Fruit fly (Drosophila melanogaster) whole organism, embryonic: ENCODE results near the gene CG5731.

Experiments used
- ATbp ChIP-seq: fragments of 200-800 bp; sonication (Bioruptor generic); optimal IDR thresholded peaks from 2 replicates; lab custom pipeline; 2017; ENCODE audit warnings: missing biosample characterization, mild to moderate bottlenecking, missing genetic modification characterization, missing genetic modification reagents
- Asciz ChIP-seq: fragments of 200-800 bp; sonication (Bioruptor generic); optimal IDR thresholded peaks from 2 replicates; lab custom pipeline; 2017; ENCODE audit warnings: missing biosample characterization, mild to moderate bottlenecking, missing genetic modification characterization, missing genetic modification reagents
- Awh ChIP-seq: fragments of 200-800 bp; sonication (Bioruptor generic); IDR thresholded peaks from 2 replicates; pipeline ENCODE4, ENCODE4 v1.3.6; 2022; ENCODE audit warnings: missing biosample characterization, missing genetic modification characterization
- CG10147 ChIP-seq: fragments of 200-800 bp; sonication (Bioruptor generic); optimal IDR thresholded peaks from 2 replicates; lab custom pipeline; 2019; ENCODE audit warnings: missing biosample characterization, mild to moderate bottlenecking, missing genetic modification characterization, moderate library complexity
- CG10366 ChIP-seq: fragments of 200-800 bp; sonication (Bioruptor generic); IDR thresholded peaks from 2 replicates; pipeline ENCODE4 v1.3.6; 2022; ENCODE audit warnings: missing biosample characterization, missing genetic modification characterization
- CG13287 ChIP-seq: fragments of 200-800 bp; sonication (Bioruptor generic); IDR thresholded peaks from 2 replicates; pipeline ENCODE4 v1.3.6; 2022; ENCODE audit warnings: missing biosample characterization, missing genetic modification characterization; ENCODE audit not compliant: partially characterized antibody
- CG14050 ChIP-seq: fragments of 200-800 bp; sonication (Bioruptor generic); IDR thresholded peaks from 3 replicates; pipeline ENCODE4 v1.3.6; 2022; ENCODE audit warnings: missing biosample characterization, missing genetic modification characterization
- CG15696 ChIP-seq: fragments of 200-800 bp; sonication (Bioruptor generic); optimal IDR thresholded peaks from 2 replicates; lab custom pipeline; 2019; ENCODE audit warnings: missing biosample characterization, mild to moderate bottlenecking, missing genetic modification characterization, moderate library complexity
- CG17612 ChIP-seq: fragments of 200-800 bp; sonication (Bioruptor generic); IDR thresholded peaks from 2 replicates; pipeline ENCODE4 v1.3.6; 2022; ENCODE audit warnings: missing biosample characterization, missing genetic modification characterization
- CG18011 ChIP-seq: fragments of 200-800 bp; sonication (Bioruptor generic); optimal IDR thresholded peaks from 2 replicates; lab custom pipeline; 2017; ENCODE audit warnings: missing biosample characterization, missing genetic modification characterization, mild to moderate bottlenecking, moderate library complexity, missing genotype
- CG18599 ChIP-seq: fragments of 200-800 bp; sonication (Bioruptor generic); optimal IDR thresholded peaks from 3 replicates; lab custom pipeline; 2017; ENCODE audit warnings: missing biosample characterization, missing genetic modification characterization, mild to moderate bottlenecking, moderate library complexity, missing genetic modification reagents
- CG6813 ChIP-seq: fragments of 200-800 bp; sonication (Bioruptor generic); optimal IDR thresholded peaks from 2 replicates; lab custom pipeline; 2017; ENCODE audit warnings: missing biosample characterization, missing genetic modification characterization, mild to moderate bottlenecking, moderate library complexity, missing genetic modification reagents
- CG7839 ChIP-seq: fragments of 200-800 bp; sonication (Bioruptor generic); optimal IDR thresholded peaks from 3 replicates; lab custom pipeline; 2018; ENCODE audit warnings: missing biosample characterization, mild to moderate bottlenecking, missing genetic modification characterization, moderate library complexity
- CG8290 ChIP-seq, 3 experiments: fragments of 200-800 bp; sonication (Bioruptor generic); optimal IDR thresholded peaks; 2 replicates each; lab custom pipeline; 2016 to 2019; ENCODE audit warnings: missing biosample characterization in 3 of 3, missing genetic modification characterization in 3 of 3, mild to moderate bottlenecking in 2 of 3, moderate library complexity in 1 of 3
- CG8388 ChIP-seq: fragments of 200-800 bp; sonication (Bioruptor generic); optimal IDR thresholded peaks from 2 replicates; lab custom pipeline; 2019; ENCODE audit warnings: missing biosample characterization, mild to moderate bottlenecking, missing genetic modification characterization, moderate library complexity
- CG8478 ChIP-seq: fragments of >200 bp; optimal IDR thresholded peaks from 2 replicates; lab custom pipeline; 2018
- CG9932 ChIP-seq: fragments of 200-800 bp; sonication (Bioruptor generic); IDR thresholded peaks from 2 replicates; pipeline ENCODE4 v1.3.6; 2022; ENCODE audit warnings: missing biosample characterization, missing genetic modification characterization
- CoRest ChIP-seq: fragments of 200-800 bp; sonication (Bioruptor generic); optimal IDR thresholded peaks from 3 replicates; lab custom pipeline; 2018; ENCODE audit warnings: missing biosample characterization, mild to moderate bottlenecking, missing genetic modification characterization, moderate library complexity
- Dek ChIP-seq: fragments of 200-800 bp; sonication (Bioruptor generic); optimal IDR thresholded peaks from 3 replicates; lab custom pipeline; 2019; ENCODE audit warnings: missing biosample characterization, mild to moderate bottlenecking, missing genetic modification characterization, moderate library complexity
- Dfd ChIP-seq, 2 experiments: fragments of >200 bp; optimal IDR thresholded peaks; 2 replicates each; lab custom pipeline; 2017; ENCODE audit warnings: missing biosample characterization in 2 of 2, missing genetic modification characterization in 2 of 2
- Dll ChIP-seq: fragments of 200-800 bp; sonication (Bioruptor generic); IDR thresholded peaks from 4 replicates; pipeline ENCODE4 v1.3.6; 2022; ENCODE audit warnings: missing biosample characterization, missing genetic modification characterization; ENCODE audit not compliant: partially characterized antibody
- Dp ChIP-seq: fragments of 200-800 bp; sonication (Bioruptor generic); optimal IDR thresholded peaks from 2 replicates; lab custom pipeline; 2018; ENCODE audit warnings: missing biosample characterization, mild to moderate bottlenecking, missing genetic modification characterization, moderate library complexity
- Ets65A ChIP-seq: fragments of 200-800 bp; sonication (Bioruptor generic); peaks from one replicate; lab custom pipeline; 2016; ENCODE audit warnings: missing biosample characterization, missing genetic modification characterization
- H15 ChIP-seq: fragments of 200-800 bp; sonication (Bioruptor generic); IDR thresholded peaks from 3 replicates; pipeline ENCODE4 v1.3.6; 2022; ENCODE audit warnings: missing biosample characterization, missing genetic modification characterization
- HHEX ChIP-seq: fragments of 200-800 bp; sonication (Bioruptor generic); optimal IDR thresholded peaks from 3 replicates; lab custom pipeline; 2017; ENCODE audit warnings: missing biosample characterization, mild to moderate bottlenecking, missing genetic modification characterization, missing genetic modification reagents
- MTF-1 ChIP-seq: fragments of 200-800 bp; sonication (Bioruptor generic); optimal IDR thresholded peaks from 2 replicates; lab custom pipeline; 2018; ENCODE audit warnings: missing biosample characterization, mild to moderate bottlenecking, missing genetic modification characterization, borderline replicate concordance
- Poxn ChIP-seq: fragments of 200-800 bp; sonication (Bioruptor generic); IDR thresholded peaks from 2 replicates; pipeline ENCODE4 v1.3.6; 2022; ENCODE audit warnings: missing biosample characterization, missing genetic modification characterization
- Sin3A ChIP-seq: fragments of >200 bp; optimal IDR thresholded peaks from 2 replicates; lab custom pipeline; 2018
- Six4 ChIP-seq: fragments of 200-800 bp; sonication (Bioruptor generic); optimal IDR thresholded peaks from 2 replicates; lab custom pipeline; 2016; ENCODE audit warnings: missing biosample characterization, missing genetic modification characterization
- crc ChIP-seq: fragments of 200-800 bp; sonication (Bioruptor generic); optimal IDR thresholded peaks from 2 replicates; lab custom pipeline; 2016; ENCODE audit warnings: missing biosample characterization, missing genetic modification characterization
- emc ChIP-seq: fragments of 200-800 bp; sonication (Bioruptor generic); optimal IDR thresholded peaks from 2 replicates; lab custom pipeline; 2016; ENCODE audit warnings: missing biosample characterization, missing genetic modification characterization
- ewg ChIP-seq: fragments of 200-800 bp; sonication (Bioruptor generic); optimal IDR thresholded peaks from 3 replicates; lab custom pipeline; 2017; ENCODE audit warnings: mild to moderate bottlenecking, missing biosample characterization, missing genetic modification reagents, missing genetic modification characterization
- gt ChIP-seq: fragments of 200-800 bp; sonication (Bioruptor generic); IDR thresholded peaks from 2 replicates; pipeline ENCODE4 v1.3.6; 2022; ENCODE audit warnings: missing biosample characterization, missing genetic modification characterization
- inv ChIP-seq: fragments of 200-800 bp; sonication (Bioruptor generic); IDR thresholded peaks from 2 replicates; pipeline ENCODE4 v1.3.6; 2022; ENCODE audit warnings: missing biosample characterization, missing genetic modification characterization; ENCODE audit not compliant: partially characterized antibody
- jumu ChIP-seq: fragments of 200-800 bp; sonication (Bioruptor generic); optimal IDR thresholded peaks from 3 replicates; lab custom pipeline; 2016; ENCODE audit warnings: missing biosample characterization, missing genetic modification characterization
- lab ChIP-seq: fragments of 200-800 bp; sonication (Bioruptor generic); optimal IDR thresholded peaks from 3 replicates; lab custom pipeline; 2017; ENCODE audit warnings: missing biosample characterization, missing genetic modification characterization, mild to moderate bottlenecking, moderate library complexity, missing genetic modification reagents
- lmd ChIP-seq: fragments of 200-800 bp; sonication (Bioruptor generic); IDR thresholded peaks from 2 replicates; pipeline ENCODE4 v1.3.6; 2022; ENCODE audit warnings: missing biosample characterization, missing genetic modification characterization
- luna ChIP-seq: fragments of 200-800 bp; sonication (Bioruptor generic); optimal IDR thresholded peaks from 2 replicates; lab custom pipeline; 2016; ENCODE audit warnings: missing biosample characterization, missing genetic modification characterization
- nau ChIP-seq: fragments of 200-800 bp; sonication (Bioruptor generic); optimal IDR thresholded peaks from 3 replicates; lab custom pipeline; 2017; ENCODE audit warnings: missing biosample characterization, mild to moderate bottlenecking, missing genetic modification characterization, missing genetic modification reagents
- nerfin-1 ChIP-seq: fragments of 200-800 bp; sonication (Bioruptor generic); optimal IDR thresholded peaks from 3 replicates; lab custom pipeline; 2019; ENCODE audit warnings: missing biosample characterization, mild to moderate bottlenecking, missing genetic modification characterization, moderate library complexity
- phol ChIP-seq: fragments of 200-800 bp; sonication (Bioruptor generic); optimal IDR thresholded peaks from 3 replicates; lab custom pipeline; 2018; ENCODE audit warnings: missing biosample characterization, mild to moderate bottlenecking, missing genetic modification characterization, moderate library complexity
- pita ChIP-seq: fragments of 200-800 bp; sonication (Bioruptor generic); optimal IDR thresholded peaks from 2 replicates; lab custom pipeline; 2017; ENCODE audit warnings: missing biosample characterization, mild to moderate bottlenecking, missing genetic modification characterization
- psq ChIP-seq: fragments of 200-800 bp; sonication (Bioruptor generic); optimal IDR thresholded peaks from 2 replicates; lab custom pipeline; 2017; ENCODE audit warnings: missing biosample characterization, missing genetic modification characterization
- run ChIP-seq: fragments of 200-800 bp; sonication (Bioruptor generic); optimal IDR thresholded peaks from 3 replicates; lab custom pipeline; 2018; ENCODE audit warnings: missing biosample characterization, mild to moderate bottlenecking, missing genetic modification characterization
- schlank ChIP-seq: fragments of 200-800 bp; sonication (Bioruptor generic); optimal IDR thresholded peaks from 2 replicates; lab custom pipeline; 2018; ENCODE audit warnings: missing biosample characterization, mild to moderate bottlenecking, missing genetic modification characterization
- scrt ChIP-seq: fragments of 200-800 bp; sonication (Bioruptor generic); optimal IDR thresholded peaks from 2 replicates; lab custom pipeline; 2018; ENCODE audit warnings: missing biosample characterization, mild to moderate bottlenecking, missing genetic modification characterization, moderate library complexity
- wor ChIP-seq: fragments of 200-800 bp; sonication (Bioruptor generic); IDR thresholded peaks from 2 replicates; pipeline ENCODE4 v1.3.6; 2022; ENCODE audit warnings: missing biosample characterization, missing genetic modification characterization
- yki ChIP-seq: fragments of >200 bp; optimal IDR thresholded peaks from 3 replicates; lab custom pipeline; 2018
- z ChIP-seq: fragments of 200-800 bp; sonication (Bioruptor generic); IDR thresholded peaks from 3 replicates; pipeline ENCODE4 v1.3.6; 2022; ENCODE audit warnings: missing biosample characterization, missing genetic modification characterization

Gene CG5731

dm6 chr2L:10220501-10221386 lies 11.2 kb upstream of the CG5731 start, which contains the start of the genes Npc1a and Prosalpha6 (continued):
- no peak for TF ChIP-seq emc
- TF ChIP-seq Dfd (GFP tag; optimal IDR thresholded peaks at IDR 0.05; lab: Kevin White, UChicago): no peak
- no peak for TF ChIP-seq ATbp
- TF ChIP-seq HHEX (GFP tag; lab: Kevin White, UChicago): no peak
- TF ChIP-seq Dek (tag; lab: Kevin White, UChicago): no peak
- TF ChIP-seq run (tag; lab: Kevin White, UChicago): no peak
- TF ChIP-seq CG10147: no peak
- TF ChIP-seq Six4 (GFP tag; lab: Kevin White, UChicago): no peak
- peak; percentile 66; the same call in 2 of the 4 replicates for TF ChIP-seq Dll (GFP tag; lab: Robert Waterston, UW)
- no peak for TF ChIP-seq ewg
- TF ChIP-seq Awh: no peak
- peak; percentile 2 for TF ChIP-seq luna
- peak; percentile 77 for TF ChIP-seq CG8290 (GFP tag; optimal IDR thresholded peaks at IDR 0.05; lab: Kevin White, UChicago)
- TF ChIP-seq CG8290 (tag; optimal IDR thresholded peaks at IDR 0.05; lab: Kevin White, UChicago): peak; percentile 72 to 82
- TF ChIP-seq Ets65A (GFP tag; lab: Kevin White, UChicago): peak; percentile 92
- no peak for TF ChIP-seq Poxn (GFP tag; lab: Robert Waterston, UW)
- TF ChIP-seq jumu: no peak
- TF ChIP-seq z (GFP tag; lab: Robert Waterston, UW): no peak
- no peak for TF ChIP-seq nau
- peak; percentile 23 for TF ChIP-seq Dp (GFP tag; lab: Kevin White, UChicago)
- TF ChIP-seq pita (GFP tag; lab: Kevin White, UChicago): no peak
- no peak for TF ChIP-seq CG18599 (GFP tag; lab: Kevin White, UChicago)
- no peak for TF ChIP-seq CoRest (tag; lab: Kevin White, UChicago)
- no peak for TF ChIP-seq MTF-1 (GFP tag; lab: Kevin White, UChicago)
- TF ChIP-seq CG8388: no peak
- no peak for TF ChIP-seq schlank (tag; lab: Kevin White, UChicago)
- no peak for TF ChIP-seq lab (GFP tag; lab: Kevin White, UChicago)
- TF ChIP-seq crc (GFP tag; lab: Kevin White, UChicago): no peak
- TF ChIP-seq CG14050: no peak
- peak; percentile 14 for TF ChIP-seq scrt (GFP tag; lab: Kevin White, UChicago)
- peak; percentile 62 for TF ChIP-seq CG13287 (GFP tag; lab: Robert Waterston, UW)
- no peak for TF ChIP-seq CG7839 (tag; lab: Kevin White, UChicago)
- TF ChIP-seq Sin3A (lab: Kevin White, UChicago): peak; percentile 47
- peak; percentile 61 for TF ChIP-seq phol (tag; lab: Kevin White, UChicago)
- no peak for TF ChIP-seq CG17612 (GFP tag; lab: Robert Waterston, UW)
- TF ChIP-seq wor (GFP tag; lab: Robert Waterston, UW): no peak
- no peak for TF ChIP-seq lmd (GFP tag; lab: Robert Waterston, UW)
- TF ChIP-seq CG10366: no peak
- TF ChIP-seq psq: no peak
- no peak for TF ChIP-seq nerfin-1
- TF ChIP-seq CG6813 (GFP tag; lab: Kevin White, UChicago): no peak
- no peak for TF ChIP-seq H15 (GFP tag; lab: Robert Waterston, UW)
- no peak for TF ChIP-seq gt (GFP tag; lab: Robert Waterston, UW)
- no peak for TF ChIP-seq CG15696 (tag; lab: Kevin White, UChicago)
- TF ChIP-seq CG8478 (lab: Kevin White, UChicago): no peak
- no peak for TF ChIP-seq Asciz (GFP tag; lab: Kevin White, UChicago)
- TF ChIP-seq CG18011 (GFP tag; lab: Kevin White, UChicago): no peak
- no peak for TF ChIP-seq CG9932
- TF ChIP-seq yki (lab: Kevin White, UChicago): no peak
- TF ChIP-seq inv (GFP tag; lab: Robert Waterston, UW): peak; percentile 66; the same call in 1 of the 2 replicates
